Worm (Caenorhabditis elegans) whole organism, L4 larva: Measurements from ENCODE around the gene T16G1.9.

Source experiments
- daf-12 ChIP-seq: fragments of 150-350 bp; optimal IDR thresholded peaks from 2 replicates; lab custom pipeline; 2014; ENCODE audit warnings: missing biosample characterization, missing genetic modification reagents, missing genetic modification characterization
- daf-19 ChIP-seq: fragments of 200-800 bp; sonication (Bioruptor generic); conservative IDR thresholded peaks from 2 replicates; pipeline ENCODE4 v1.3.6; 2022; ENCODE audit warnings: missing genetic modification characterization, missing compliant biosample characterization
- egl-27 ChIP-seq: sonication (generic microtip); optimal IDR thresholded peaks from 3 replicates; lab custom pipeline; 2017; ENCODE audit warnings: missing biosample characterization, missing genetic modification reagents, missing genetic modification characterization
- lin-13 ChIP-seq: fragments of 150-350 bp; optimal IDR thresholded peaks from 2 replicates; lab custom pipeline; 2014; ENCODE audit warnings: missing biosample characterization, missing genetic modification reagents, missing genetic modification characterization
- lin-39 ChIP-seq: fragments of 150-350 bp; optimal IDR thresholded peaks from 2 replicates; lab custom pipeline; 2014; ENCODE audit warnings: missing biosample characterization, missing genetic modification reagents, missing genetic modification characterization
- nhr-25 ChIP-seq: sonication (generic microtip); optimal IDR thresholded peaks from 2 replicates; lab custom pipeline; 2017; ENCODE audit warnings: missing genetic modification characterization, mild to moderate bottlenecking, missing compliant biosample characterization, antibody characterized with exemption, moderate library complexity, borderline replicate concordance; ENCODE audit not compliant: insufficient read depth
- nhr-76 ChIP-seq: fragments of 150-350 bp; optimal IDR thresholded peaks from 2 replicates; lab custom pipeline; 2014; ENCODE audit warnings: missing biosample characterization, missing genetic modification characterization
- pha-4 ChIP-seq, 2 experiments: fragments of 150-350 bp in 1 of 2; fragments of 200-800 bp in 1 of 2; sonication (Bioruptor generic) in 1 of 2; IDR thresholded peaks in 1 of 2; optimal IDR thresholded peaks in 1 of 2; 2 replicates each; pipeline versions ENCODE4 v1.3.6 to Lab custom; 2014 to 2022; ENCODE audit warnings: missing genetic modification characterization in 2 of 2, missing genetic modification reagents in 2 of 2, missing biosample characterization in 1 of 2, missing compliant biosample characterization in 1 of 2
- snpc-4 ChIP-seq: fragments of 150-350 bp; optimal IDR thresholded peaks from 2 replicates; lab custom pipeline; 2014; ENCODE audit warnings: missing biosample characterization, missing genetic modification characterization

- TF ChIP-seq nhr-25 (no peak), lin-13 (GFP tag; lab: Kevin White, UChicago) (peak; percentile 50), daf-12 (tag; lab: Kevin White, UChicago) (no peak), nhr-76 (no peak), daf-19 (GFP tag; lab: Robert Waterston, UW) (no peak), pha-4 (GFP tag; IDR thresholded peaks at IDR 0.05; lab: Robert Waterston, UW) (no peak), pha-4 (tag; optimal IDR thresholded peaks at IDR 0.05; lab: Kevin White, UChicago) (no peak), egl-27 (tag; lab: Kevin White, UChicago) (no peak), lin-39 (tag; lab: Kevin White, UChicago) (no peak), snpc-4 (tag; lab: Kevin White, UChicago) (no peak)
Measured at ce11 chrV:12950812-12951528, at the start of gene T16G1.9, which contains the start of gene T16G1.18.
